Fruit fly (Drosophila melanogaster) whole organism, embryonic: Measurements from ENCODE around the gene mRpL33.

Source experiments
- Atf3 ChIP-seq: fragments of 200-800 bp; sonication (Bioruptor generic); optimal IDR thresholded peaks from 3 replicates; lab custom pipeline; 2016; ENCODE audit warnings: missing biosample characterization, missing genetic modification characterization
- CG10979 ChIP-seq: fragments of 200-800 bp; sonication (Bioruptor generic); optimal IDR thresholded peaks from 2 replicates; lab custom pipeline; 2018; ENCODE audit warnings: missing biosample characterization, mild to moderate bottlenecking, missing genetic modification characterization, moderate library complexity
- CG11696 ChIP-seq: fragments of 200-800 bp; sonication (Bioruptor generic); IDR thresholded peaks from 2 replicates; pipeline ENCODE4 v1.3.6; 2022; ENCODE audit warnings: missing biosample characterization, missing genetic modification characterization
- CG11723 ChIP-seq: fragments of 200-800 bp; sonication (Bioruptor generic); optimal IDR thresholded peaks from 2 replicates; lab custom pipeline; 2017; ENCODE audit warnings: missing biosample characterization, mild to moderate bottlenecking, missing genetic modification characterization
- CG14014 ChIP-seq: fragments of 200-800 bp; sonication (Bioruptor generic); IDR thresholded peaks from 2 replicates; pipeline ENCODE4 v1.3.6; 2022; ENCODE audit warnings: missing biosample characterization, missing genetic modification characterization
- CG15011 ChIP-seq: fragments of 200-800 bp; sonication (Bioruptor generic); optimal IDR thresholded peaks from 3 replicates; lab custom pipeline; 2018; ENCODE audit warnings: missing biosample characterization, mild to moderate bottlenecking, missing genetic modification characterization
- CG16813 ChIP-seq: fragments of 200-800 bp; sonication (Bioruptor generic); IDR thresholded peaks from 3 replicates; pipeline ENCODE4 v1.3.6; 2022; ENCODE audit warnings: missing biosample characterization, missing genetic modification characterization; ENCODE audit not compliant: partially characterized antibody
- CG17361 ChIP-seq: fragments of 200-800 bp; sonication (Bioruptor generic); IDR thresholded peaks from 3 replicates; pipeline ENCODE4 v1.3.6; 2022; ENCODE audit warnings: missing biosample characterization, missing genetic modification characterization
- CG17385 ChIP-seq: fragments of 200-800 bp; sonication (Bioruptor generic); optimal IDR thresholded peaks from 3 replicates; lab custom pipeline; 2018; ENCODE audit warnings: missing biosample characterization, mild to moderate bottlenecking, missing genetic modification characterization
- CG18262 ChIP-seq: fragments of 200-800 bp; optimal IDR thresholded peaks from 3 replicates; lab custom pipeline; 2019; ENCODE audit warnings: missing biosample characterization, mild to moderate bottlenecking, missing genetic modification characterization, moderate library complexity
- CG2116 ChIP-seq: fragments of 200-800 bp; sonication (Bioruptor generic); optimal IDR thresholded peaks from 3 replicates; lab custom pipeline; 2018; ENCODE audit warnings: missing biosample characterization, mild to moderate bottlenecking, missing genetic modification characterization
- CG32532 ChIP-seq: fragments of 200-800 bp; sonication (Bioruptor generic); IDR thresholded peaks from 2 replicates; pipeline ENCODE4 v1.3.6; 2022; ENCODE audit warnings: missing biosample characterization, missing genetic modification characterization
- CG34376 ChIP-seq: fragments of 200-800 bp; sonication (Bioruptor generic); optimal IDR thresholded peaks from 2 replicates; lab custom pipeline; 2018; ENCODE audit warnings: missing biosample characterization, mild to moderate bottlenecking, missing genetic modification characterization
- CG6654 ChIP-seq: fragments of 200-800 bp; sonication (Bioruptor generic); optimal IDR thresholded peaks from 2 replicates; lab custom pipeline; 2017; ENCODE audit warnings: missing biosample characterization, mild to moderate bottlenecking, missing genetic modification characterization
- CG7839 ChIP-seq: fragments of 200-800 bp; sonication (Bioruptor generic); optimal IDR thresholded peaks from 3 replicates; lab custom pipeline; 2018; ENCODE audit warnings: missing biosample characterization, mild to moderate bottlenecking, missing genetic modification characterization, moderate library complexity
- CG8388 ChIP-seq: fragments of 200-800 bp; sonication (Bioruptor generic); optimal IDR thresholded peaks from 2 replicates; lab custom pipeline; 2019; ENCODE audit warnings: missing biosample characterization, mild to moderate bottlenecking, missing genetic modification characterization, moderate library complexity
- CkIIα-i1 ChIP-seq: fragments of 200-800 bp; sonication (Bioruptor generic); IDR thresholded peaks from 2 replicates; pipeline ENCODE4 v1.3.6; 2022; ENCODE audit warnings: missing biosample characterization, missing genetic modification characterization
- CoRest ChIP-seq: fragments of 200-800 bp; sonication (Bioruptor generic); optimal IDR thresholded peaks from 3 replicates; lab custom pipeline; 2018; ENCODE audit warnings: missing biosample characterization, mild to moderate bottlenecking, missing genetic modification characterization, moderate library complexity
- Dp ChIP-seq: fragments of 200-800 bp; sonication (Bioruptor generic); optimal IDR thresholded peaks from 2 replicates; lab custom pipeline; 2018; ENCODE audit warnings: missing biosample characterization, mild to moderate bottlenecking, missing genetic modification characterization, moderate library complexity
- ERR ChIP-seq: fragments of 200-800 bp; sonication (Bioruptor generic); optimal IDR thresholded peaks from 2 replicates; lab custom pipeline; 2016; ENCODE audit warnings: missing biosample characterization, missing genetic modification characterization
- Fer3 ChIP-seq: fragments of 200-800 bp; sonication (Bioruptor generic); optimal IDR thresholded peaks from 2 replicates; lab custom pipeline; 2018; ENCODE audit warnings: missing biosample characterization, mild to moderate bottlenecking, missing genetic modification characterization, moderate library complexity
- HLH4C ChIP-seq: fragments of 200-800 bp; sonication (Bioruptor generic); IDR thresholded peaks from 3 replicates; pipeline ENCODE4 v1.3.6; 2022; ENCODE audit warnings: missing biosample characterization, missing genetic modification characterization; ENCODE audit not compliant: partially characterized antibody
- Hey ChIP-seq: fragments of 200-800 bp; sonication (Bioruptor generic); optimal IDR thresholded peaks from 3 replicates; lab custom pipeline; 2018; ENCODE audit warnings: missing biosample characterization, mild to moderate bottlenecking, missing genetic modification characterization
- Hr78 ChIP-seq, 2 experiments: fragments of 200-800 bp in 1 of 2; fragments of >200 bp in 1 of 2; sonication (Bioruptor generic) in 1 of 2; optimal IDR thresholded peaks; 2 replicates each; lab custom pipeline; 2017 to 2019; ENCODE audit warnings: missing biosample characterization in 2 of 2, missing genetic modification characterization in 2 of 2, mild to moderate bottlenecking in 1 of 2, moderate library complexity in 1 of 2
- Kr ChIP-seq: fragments of 200-800 bp; sonication (Bioruptor generic); optimal IDR thresholded peaks from 2 replicates; lab custom pipeline; 2017; ENCODE audit warnings: missing biosample characterization, mild to moderate bottlenecking, missing genetic modification characterization
- Pdp1 ChIP-seq, 2 experiments: fragments of 200-800 bp; sonication (Bioruptor generic); optimal IDR thresholded peaks; 3 replicates each; lab custom pipeline; 2016; ENCODE audit warnings: missing biosample characterization in 2 of 2, missing genetic modification characterization in 2 of 2, mild to moderate bottlenecking in 1 of 2, moderate library complexity in 1 of 2
- Six4 ChIP-seq: fragments of 200-800 bp; sonication (Bioruptor generic); optimal IDR thresholded peaks from 2 replicates; lab custom pipeline; 2016; ENCODE audit warnings: missing biosample characterization, missing genetic modification characterization
- Sry-δ ChIP-seq: fragments of 200-800 bp; sonication (Bioruptor generic); optimal IDR thresholded peaks from 2 replicates; lab custom pipeline; 2016; ENCODE audit warnings: missing biosample characterization, missing genetic modification characterization
- Tbp ChIP-seq: fragments of >200 bp; optimal IDR thresholded peaks from 2 replicates; lab custom pipeline; 2018; ENCODE audit warnings: missing biosample characterization, missing genetic modification characterization
- Trl ChIP-seq, 3 experiments: fragments of >200 bp in 2 of 3; fragments of 200-800 bp in 1 of 3; sonication (Bioruptor generic) in 1 of 3; optimal IDR thresholded peaks; 2 replicates in 1 of 3; 3 replicates in 2 of 3; lab custom pipeline; 2016 to 2017; ENCODE audit warnings: missing biosample characterization in 1 of 3, missing genetic modification characterization in 1 of 3
- bab2 ChIP-seq: fragments of 200-800 bp; sonication (Bioruptor generic); optimal IDR thresholded peaks from 2 replicates; lab custom pipeline; 2016; ENCODE audit warnings: missing biosample characterization, missing genetic modification characterization
- cato ChIP-seq: fragments of 200-800 bp; sonication (Bioruptor generic); optimal IDR thresholded peaks from 2 replicates; lab custom pipeline; 2016; ENCODE audit warnings: missing biosample characterization, missing genetic modification characterization, borderline replicate concordance
- da ChIP-seq: fragments of 200-800 bp; sonication (Bioruptor generic); optimal IDR thresholded peaks from 2 replicates; lab custom pipeline; 2016; ENCODE audit warnings: missing biosample characterization, missing genetic modification characterization
- eve ChIP-seq, 2 experiments: fragments of >200 bp; optimal IDR thresholded peaks; 2 replicates each; lab custom pipeline; 2017; ENCODE audit warnings: missing biosample characterization in 2 of 2, missing genetic modification characterization in 2 of 2
- fd64A ChIP-seq: fragments of 200-800 bp; sonication (Bioruptor generic); optimal IDR thresholded peaks from 3 replicates; lab custom pipeline; 2018; ENCODE audit warnings: missing biosample characterization, mild to moderate bottlenecking, missing genetic modification characterization
- fd96Cb ChIP-seq: fragments of 200-800 bp; sonication (Bioruptor generic); optimal IDR thresholded peaks from 2 replicates; lab custom pipeline; 2018; ENCODE audit warnings: missing biosample characterization, mild to moderate bottlenecking, missing genetic modification characterization, moderate library complexity
- gcm2 ChIP-seq: fragments of 200-800 bp; sonication (Bioruptor generic); optimal IDR thresholded peaks from 2 replicates; lab custom pipeline; 2016; ENCODE audit warnings: missing biosample characterization, missing genetic modification characterization
- gro ChIP-seq: fragments of 200-800 bp; sonication (Bioruptor generic); optimal IDR thresholded peaks from 2 replicates; lab custom pipeline; 2016; ENCODE audit warnings: missing biosample characterization, missing genetic modification characterization
- inv ChIP-seq: fragments of 200-800 bp; sonication (Bioruptor generic); IDR thresholded peaks from 2 replicates; pipeline ENCODE4 v1.3.6; 2022; ENCODE audit warnings: missing biosample characterization, missing genetic modification characterization; ENCODE audit not compliant: partially characterized antibody
- mld ChIP-seq: fragments of 200-800 bp; sonication (Bioruptor generic); IDR thresholded peaks from 3 replicates; pipeline ENCODE4 v1.3.6; 2022; ENCODE audit warnings: missing biosample characterization, missing genetic modification characterization; ENCODE audit not compliant: partially characterized antibody
- org-1 ChIP-seq: fragments of 200-800 bp; sonication (Bioruptor generic); optimal IDR thresholded peaks from 2 replicates; lab custom pipeline; 2017; ENCODE audit warnings: missing biosample characterization, missing genetic modification characterization
- pita ChIP-seq: fragments of 200-800 bp; sonication (Bioruptor generic); optimal IDR thresholded peaks from 2 replicates; lab custom pipeline; 2017; ENCODE audit warnings: missing biosample characterization, mild to moderate bottlenecking, missing genetic modification characterization
- pros ChIP-seq: fragments of 200-800 bp; sonication (Bioruptor generic); optimal IDR thresholded peaks from 3 replicates; lab custom pipeline; 2019; ENCODE audit warnings: missing biosample characterization, mild to moderate bottlenecking, missing genetic modification characterization, moderate library complexity
- repo ChIP-seq: fragments of 200-800 bp; sonication (Bioruptor generic); optimal IDR thresholded peaks from 2 replicates; lab custom pipeline; 2016; ENCODE audit warnings: missing biosample characterization, missing genetic modification characterization
- sim ChIP-seq: fragments of 200-800 bp; sonication (Bioruptor generic); IDR thresholded peaks from 2 replicates; pipeline ENCODE4 v1.3.6; 2022; ENCODE audit warnings: missing biosample characterization, missing genetic modification characterization
- slbo ChIP-seq: fragments of 200-800 bp; sonication (Bioruptor generic); IDR thresholded peaks from 2 replicates; pipeline ENCODE4 v1.3.6; 2022; ENCODE audit warnings: missing biosample characterization, missing genetic modification characterization
- so ChIP-seq: fragments of 200-800 bp; sonication (Bioruptor generic); IDR thresholded peaks from 3 replicates; pipeline ENCODE4 v1.3.6; 2022; ENCODE audit warnings: missing biosample characterization, missing genetic modification characterization
- ssp ChIP-seq: fragments of 200-800 bp; sonication (Bioruptor generic); IDR thresholded peaks from 2 replicates; pipeline ENCODE4 v1.3.6; 2022; ENCODE audit warnings: missing biosample characterization, missing genetic modification characterization
- unc-4 ChIP-seq: fragments of 200-800 bp; sonication (Bioruptor generic); IDR thresholded peaks from 2 replicates; pipeline ENCODE4 v1.3.6; 2022; ENCODE audit warnings: missing biosample characterization, missing genetic modification characterization; ENCODE audit not compliant: partially characterized antibody
- usp ChIP-seq: fragments of >200 bp; optimal IDR thresholded peaks from 2 replicates; lab custom pipeline; 2017; ENCODE audit warnings: missing biosample characterization, missing genetic modification characterization

mRpL33 gene

DNA sequence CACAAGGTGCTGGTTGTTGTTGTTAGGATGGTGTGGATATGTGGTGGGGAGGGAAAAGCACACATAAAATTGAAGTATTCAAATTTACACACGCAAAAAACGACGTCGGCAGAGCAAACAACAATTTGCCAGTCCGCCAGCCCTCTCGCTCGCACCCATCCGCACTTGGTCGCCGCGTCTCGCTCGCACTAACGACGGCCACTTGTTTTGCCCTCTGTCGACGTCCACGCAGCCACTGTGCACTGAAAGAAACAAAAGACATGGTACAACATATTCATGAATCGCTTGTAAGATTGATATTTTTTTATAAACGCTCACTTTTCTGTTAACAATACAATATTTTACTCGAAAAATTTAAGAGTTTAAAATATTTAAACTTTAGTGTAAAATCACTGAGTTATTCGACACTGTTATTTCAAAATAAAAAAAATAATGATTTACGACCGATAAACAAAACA lies 1.9 kb upstream of the mRpL33 start (continued):
- TF ChIP-seq inv, result no peak
- peak; percentile 49 for TF ChIP-seq CG18262 (tag; lab: Kevin White, UChicago)
- 0 out of 2 replicates have a peak, but pooled peaks have one; percentile 22 for TF ChIP-seq CG11696 (GFP tag; lab: Robert Waterston, UW)
- peak; percentile 37 for TF ChIP-seq bab2 (GFP tag; lab: Kevin White, UChicago)
- peak; percentile 28 for TF ChIP-seq CG2116
- TF ChIP-seq Pdp1 (GFP tag; optimal IDR thresholded peaks at IDR 0.05; lab: Kevin White, UChicago), result peak in 1 of 2 experiments; percentile 49
- peak; percentile 68 for TF ChIP-seq CoRest
- no peak for TF ChIP-seq HLH4C (GFP tag; lab: Robert Waterston, UW)
- TF ChIP-seq CG16813 (GFP tag; lab: Robert Waterston, UW), result no peak
- no peak for TF ChIP-seq cato (GFP tag; lab: Kevin White, UChicago)
- peak; percentile 2 for TF ChIP-seq CG11723 (GFP tag; lab: Kevin White, UChicago)
- no peak for TF ChIP-seq Trl (optimal IDR thresholded peaks at IDR 0.05; lab: Kevin White, UChicago)
- peak; percentile 8 for TF ChIP-seq Trl (GFP tag; optimal IDR thresholded peaks at IDR 0.05; lab: Kevin White, UChicago)
- no peak for TF ChIP-seq unc-4 (GFP tag; lab: Robert Waterston, UW)
- TF ChIP-seq CG17361 (GFP tag; lab: Robert Waterston, UW), result peak; percentile 49; the same call in 2 of the 3 replicates
- TF ChIP-seq CG8388 (GFP tag; lab: Kevin White, UChicago), result peak; percentile 65
- no peak for TF ChIP-seq mld (GFP tag; lab: Robert Waterston, UW)
- no peak for TF ChIP-seq ERR (GFP tag; lab: Kevin White, UChicago)
- TF ChIP-seq CG10979 (tag; lab: Kevin White, UChicago), result peak; percentile 37
- TF ChIP-seq usp (GFP tag; lab: Kevin White, UChicago), result no peak
- TF ChIP-seq Atf3 (GFP tag; lab: Kevin White, UChicago), result no peak
- no peak for TF ChIP-seq eve (GFP tag; optimal IDR thresholded peaks at IDR 0.05; lab: Kevin White, UChicago)
- TF ChIP-seq CG6654 (GFP tag; lab: Kevin White, UChicago), result no peak
- TF ChIP-seq sim (GFP tag; lab: Robert Waterston, UW), result no peak
- no peak for TF ChIP-seq Hr78 (GFP tag; optimal IDR thresholded peaks at IDR 0.05; lab: Kevin White, UChicago)
- TF ChIP-seq Hey (tag; lab: Kevin White, UChicago), result no peak
- no peak for TF ChIP-seq CG34376 (GFP tag; lab: Kevin White, UChicago)
- no peak for TF ChIP-seq Sry-δ (GFP tag; lab: Kevin White, UChicago)
- TF ChIP-seq pros (GFP tag; lab: Kevin White, UChicago), result no peak
- no peak; the same call in 2 of the 3 replicates for TF ChIP-seq so
- peak; percentile 51 for TF ChIP-seq CG17385 (GFP tag; lab: Kevin White, UChicago)
- no peak for TF ChIP-seq pita (GFP tag; lab: Kevin White, UChicago)
- TF ChIP-seq da, result no peak
- peak; percentile 12 for TF ChIP-seq Six4
- TF ChIP-seq fd64A (GFP tag; lab: Kevin White, UChicago), result no peak
- TF ChIP-seq Dp, result no peak
- peak; percentile 49 for TF ChIP-seq fd96Cb (tag; lab: Kevin White, UChicago)
- no peak for TF ChIP-seq repo (GFP tag; lab: Kevin White, UChicago)
- TF ChIP-seq CG32532, result peak; percentile 83
- peak; percentile 61 for TF ChIP-seq CG14014
- no peak for TF ChIP-seq CkIIα-i1 (GFP tag; lab: Robert Waterston, UW)
- peak; percentile 12 for TF ChIP-seq CG15011 (GFP tag; lab: Kevin White, UChicago)
- peak; percentile 40 for TF ChIP-seq gcm2 (GFP tag; lab: Kevin White, UChicago)
- no peak for TF ChIP-seq ssp (GFP tag; lab: Robert Waterston, UW)
- TF ChIP-seq Fer3 (tag; lab: Kevin White, UChicago), result peak; percentile 62
- no peak for TF ChIP-seq Tbp (GFP tag; lab: Kevin White, UChicago)
- peak; percentile 75 for TF ChIP-seq CG7839 (tag; lab: Kevin White, UChicago)
- TF ChIP-seq Kr (GFP tag; lab: Kevin White, UChicago), result no peak
- TF ChIP-seq slbo (GFP tag; lab: Robert Waterston, UW), result peak; percentile 72
- peak; percentile 46 for TF ChIP-seq gro (GFP tag; lab: Kevin White, UChicago)
- peak; percentile 48 for TF ChIP-seq org-1 (GFP tag; lab: Kevin White, UChicago)
